Worm (Caenorhabditis elegans): ENCODE measurements around the gene obr-1.

The obr-1 gene

DNA sequence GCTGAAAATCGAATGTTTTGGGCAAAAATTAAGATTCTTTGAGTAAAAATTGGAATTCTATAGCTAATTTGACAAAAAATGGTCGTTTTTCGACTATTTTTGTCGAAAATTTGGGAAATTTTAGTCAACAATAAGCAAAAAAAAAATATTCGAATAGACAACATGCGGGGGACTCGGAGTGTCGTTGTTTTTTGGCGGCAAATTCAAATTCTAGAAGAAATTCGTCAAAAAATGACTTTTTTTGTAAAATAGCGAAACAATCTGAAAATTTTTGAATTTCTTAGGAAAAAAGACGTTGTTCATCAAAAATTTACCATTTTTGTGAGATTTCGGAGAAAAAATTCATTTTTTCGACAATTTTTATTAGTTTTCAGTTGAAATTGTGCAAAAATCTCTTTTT is 13.0 kb upstream of the obr-1 start:
- TF ChIP-seq dpl-1 (GFP tag; optimal IDR thresholded peaks at IDR 0.05) = peak in 1 of 3 experiments; percentile 54
- TF ChIP-seq efl-1 (optimal IDR thresholded peaks at IDR 0.05) = peak; percentile 49 to 58
- peak; percentile 46 to 95 for TF ChIP-seq efl-1 (GFP tag; optimal IDR thresholded peaks at IDR 0.05 in 1 of 2)
- TF ChIP-seq pax-3 (tag; optimal IDR thresholded peaks at IDR 0.05) = no peak
- TF ChIP-seq lin-35 (GFP tag; optimal IDR thresholded peaks at IDR 0.05) = peak in 1 of 2 experiments; percentile 39

DNA sequence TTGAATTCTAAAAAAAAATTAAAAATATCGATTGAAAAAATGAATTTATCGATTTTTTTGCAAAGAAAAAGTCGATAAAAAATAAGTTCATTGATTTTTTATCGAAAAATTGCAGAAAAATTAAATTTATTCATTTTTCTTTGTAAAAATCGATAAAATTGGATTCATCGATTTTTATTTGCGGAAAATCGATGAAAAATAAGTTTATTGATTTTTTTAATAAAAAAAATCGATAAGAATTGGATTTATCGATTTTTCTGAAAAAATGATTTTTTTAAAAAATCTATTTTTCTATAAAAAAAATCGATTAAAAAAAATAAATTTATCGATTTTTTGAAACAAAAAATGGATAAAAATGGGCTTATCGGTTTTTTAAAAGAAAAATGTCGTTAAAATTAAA is 9.3 kb upstream of the obr-1 start:
- TF ChIP-seq egl-27 (tag; optimal IDR thresholded peaks at IDR 0.05) = no peak
- no peak for TF ChIP-seq irx-1 (tag; optimal IDR thresholded peaks at IDR 0.05)
- TF ChIP-seq ceh-90 (tag; optimal IDR thresholded peaks at IDR 0.05) = no peak
- no peak for TF ChIP-seq grh-1 (GFP tag; IDR thresholded peaks at IDR 0.05)
- TF ChIP-seq unc-30 (tag; optimal IDR thresholded peaks at IDR 0.05) = no peak
- TF ChIP-seq C16A3.4 (tag; optimal IDR thresholded peaks at IDR 0.05) = no peak

DNA sequence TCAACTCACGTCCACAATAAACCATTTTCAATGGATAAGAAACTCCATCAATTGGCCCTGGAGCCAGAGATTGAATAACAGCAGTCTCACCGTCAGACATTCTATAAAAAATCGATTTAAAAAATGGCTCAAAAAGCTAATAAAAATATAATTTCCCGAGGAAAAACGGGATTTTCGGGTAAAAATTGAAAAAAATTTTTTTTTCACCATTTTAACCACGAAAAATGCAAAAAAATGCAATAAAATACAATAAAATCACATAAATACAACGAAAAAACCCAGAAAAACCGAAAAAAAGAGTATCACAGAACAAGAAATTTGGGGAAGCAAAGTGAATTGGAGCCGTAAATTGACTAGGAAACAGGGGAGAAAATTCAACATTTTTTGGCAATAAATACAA is 8.1 kb upstream of the obr-1 start, which contains the start of gene Y47D3A.21:
Y47D3A.21 (minus strand) TSS at position 101 of the 400 bp plus-strand sequence.
- no peak for TF ChIP-seq nhr-76 (tag; optimal IDR thresholded peaks at IDR 0.05)
- TF ChIP-seq egl-27 (tag; optimal IDR thresholded peaks at IDR 0.05) = no peak
- no peak for TF ChIP-seq elt-2 (tag; optimal IDR thresholded peaks at IDR 0.05)
- no peak for TF ChIP-seq pax-3 (tag; optimal IDR thresholded peaks at IDR 0.05)
- no peak for TF ChIP-seq C34B4.2 (tag; optimal IDR thresholded peaks at IDR 0.05)
- TF ChIP-seq efl-1 (optimal IDR thresholded peaks at IDR 0.05) = no peak
- TF ChIP-seq efl-1 (GFP tag; optimal IDR thresholded peaks at IDR 0.05 in 1 of 2) = peak in 1 of 2 experiments; percentile 21
- TF ChIP-seq ceh-88 (GFP tag; IDR thresholded peaks at IDR 0.05) = no peak

DNA sequence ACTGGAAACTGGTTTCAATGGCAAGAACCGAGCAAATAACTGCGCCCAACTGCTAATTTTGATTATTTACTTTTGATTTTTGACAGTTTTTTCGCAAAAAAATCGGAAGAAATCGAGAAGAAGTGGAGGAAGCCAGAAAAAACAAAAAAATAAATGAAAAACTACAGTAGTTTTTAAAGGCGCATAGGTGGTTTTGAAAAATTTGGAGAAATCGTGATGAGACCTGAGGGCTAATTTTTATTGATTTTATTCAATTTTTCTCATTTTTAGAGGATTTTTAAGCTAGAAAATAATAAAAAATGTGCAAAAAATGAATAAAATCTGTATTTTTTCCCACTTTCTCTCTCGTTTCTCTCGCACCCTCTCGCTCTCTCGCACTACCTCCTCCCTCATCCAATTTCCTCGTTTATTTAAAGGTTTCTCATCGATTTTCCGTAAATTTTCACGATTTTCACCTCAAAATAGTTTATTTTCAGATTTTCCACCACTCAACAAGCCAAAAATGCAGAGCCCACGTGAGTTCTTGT is 4.0 kb upstream of the obr-1 start, which contains the start of gene Y47D3A.20:
Y47D3A.20 (plus strand) TSS at position 477 of the 527 bp plus-strand sequence.
- TF ChIP-seq efl-1 (optimal IDR thresholded peaks at IDR 0.05) (no peak), efl-1 (GFP tag; optimal IDR thresholded peaks at IDR 0.05 in 1 of 2) (peak in 1 of 2 experiments; percentile 24), sox-4 (tag; optimal IDR thresholded peaks at IDR 0.05) (no peak), F16B12.6 (tag; optimal IDR thresholded peaks at IDR 0.05) (no peak)

DNA sequence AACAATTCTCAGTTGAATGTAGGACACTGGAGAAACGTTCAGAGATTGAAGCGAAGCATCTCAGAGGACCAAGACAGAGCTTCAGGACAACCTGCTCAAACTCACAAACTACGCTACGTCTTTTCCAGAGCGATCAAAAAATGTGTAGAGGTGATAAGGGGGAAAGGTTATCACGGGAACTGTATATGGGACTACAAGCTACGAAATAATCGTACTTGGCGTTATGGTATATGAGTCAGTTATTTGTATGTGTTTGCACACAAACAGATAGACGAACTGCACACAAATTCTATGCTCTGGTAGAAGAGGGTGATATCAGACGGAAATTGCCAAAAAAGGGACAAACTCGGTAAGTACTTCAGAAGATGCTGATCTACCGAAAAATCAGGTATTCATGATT is 1.5 kb downstream of the obr-1 start:
- TF ChIP-seq fos-1 (tag; optimal IDR thresholded peaks at IDR 0.05) (no peak), lin-39 (tag; optimal IDR thresholded peaks at IDR 0.05) (no peak), nhr-28 (tag; optimal IDR thresholded peaks at IDR 0.05) (no peak), elt-2 (tag; optimal IDR thresholded peaks at IDR 0.05) (peak; percentile 6), nhr-84 (tag; optimal IDR thresholded peaks at IDR 0.05) (no peak), ztf-4 (tag; optimal IDR thresholded peaks at IDR 0.05) (no peak), skn-1 (tag; optimal IDR thresholded peaks at IDR 0.05) (no peak), zip-4 (GFP tag; optimal IDR thresholded peaks at IDR 0.05) (no peak), fkh-8 (tag; optimal IDR thresholded peaks at IDR 0.05) (no peak), nhr-47 (tag; optimal IDR thresholded peaks at IDR 0.05) (no peak), efl-3 (GFP tag; optimal IDR thresholded peaks at IDR 0.05) (no peak), nhr-11 (tag; optimal IDR thresholded peaks at IDR 0.05) (no peak), unc-30 (tag; optimal IDR thresholded peaks at IDR 0.05) (no peak), fkh-10 (GFP tag; optimal IDR thresholded peaks at IDR 0.05) (no peak), hpl-2 (GFP tag; optimal IDR thresholded peaks at IDR 0.05) (no peak), efl-1 (optimal IDR thresholded peaks at IDR 0.05) (no peak), efl-1 (GFP tag; optimal IDR thresholded peaks at IDR 0.05 in 1 of 2) (peak in 1 of 2 experiments; percentile 36), swsn-7 (tag; optimal IDR thresholded peaks at IDR 0.05) (no peak)

DNA sequence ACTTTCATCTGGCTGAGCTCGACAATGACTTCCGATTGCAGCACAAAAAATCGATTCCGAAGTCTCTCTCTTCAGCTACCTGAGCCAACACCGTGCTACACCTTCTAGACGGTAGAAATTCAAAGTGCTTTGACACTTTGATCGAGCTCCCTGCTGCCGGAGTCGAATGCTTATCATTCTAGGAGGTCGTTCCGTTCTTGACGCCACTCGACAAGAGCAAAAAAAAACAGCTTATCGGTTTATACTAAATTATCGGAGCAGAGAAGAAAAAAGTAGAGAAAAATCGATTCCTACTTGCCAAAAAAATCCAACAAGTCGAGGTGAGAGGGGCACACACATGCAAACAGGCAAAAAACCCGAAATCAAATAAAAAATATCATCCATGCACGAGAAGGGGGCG is 2.2 kb downstream of the obr-1 start:
- TF ChIP-seq tbx-2 (tag; optimal IDR thresholded peaks at IDR 0.05) (no peak), efl-1 (optimal IDR thresholded peaks at IDR 0.05) (no peak), efl-1 (GFP tag; optimal IDR thresholded peaks at IDR 0.05 in 1 of 2) (peak in 1 of 2 experiments; percentile 24), zag-1 (tag; optimal IDR thresholded peaks at IDR 0.05) (no peak), unc-98 (GFP tag; IDR thresholded peaks at IDR 0.05) (no peak), xbp-1 (tag; optimal IDR thresholded peaks at IDR 0.05) (no peak), ztf-11 (tag; optimal IDR thresholded peaks at IDR 0.05) (no peak)
